Fruit fly (Drosophila melanogaster): ENCODE data around the gene Fie.

Gene Fie

DNA sequence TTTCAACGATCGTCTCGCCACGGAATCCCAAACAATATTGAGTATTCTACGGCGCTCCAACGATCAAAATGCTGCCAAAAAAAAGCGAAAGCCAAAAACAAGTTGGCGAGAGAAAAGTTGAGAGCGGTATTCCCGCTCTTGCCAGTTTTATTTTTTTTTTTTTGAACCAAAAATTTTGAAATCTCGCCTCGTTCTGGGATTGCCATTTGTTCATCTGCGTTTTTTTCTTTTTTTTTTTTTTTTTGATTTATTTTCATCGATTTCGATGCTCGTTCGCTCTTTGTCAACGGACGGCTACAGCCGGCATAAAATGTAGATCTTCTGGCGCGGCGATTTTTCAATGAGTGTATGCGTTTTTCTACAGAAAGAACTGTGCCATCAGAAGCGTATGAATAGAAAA is 41.2 kb downstream of the Fie start:
- TF ChIP-seq EcR (GFP tag; optimal IDR thresholded peaks at IDR 0.05) (no peak), psq (optimal IDR thresholded peaks at IDR 0.05) (no peak), usp (GFP tag; optimal IDR thresholded peaks at IDR 0.05) (no peak), CG8478 (optimal IDR thresholded peaks at IDR 0.05) (no peak)

DNA sequence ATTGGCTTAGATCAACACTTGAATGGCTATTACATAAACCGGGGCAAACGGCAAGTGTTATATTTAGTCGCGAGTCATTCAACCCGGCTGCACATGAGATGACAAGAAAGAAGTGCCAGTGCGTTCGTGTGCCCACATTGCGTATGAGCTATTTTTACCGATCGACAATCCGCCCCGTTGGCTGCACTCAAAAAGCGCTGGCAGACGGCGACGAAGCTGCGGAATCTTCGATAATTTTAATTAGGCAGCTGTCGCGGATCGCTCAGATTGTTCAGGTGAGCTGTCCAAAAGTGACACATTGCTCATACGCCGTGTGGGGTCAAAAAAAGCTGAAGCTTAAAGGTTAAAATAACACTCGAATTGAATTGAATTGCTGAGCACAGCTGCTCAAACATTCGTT is 41.7 kb downstream of the Fie start:
- TF ChIP-seq usp (GFP tag; optimal IDR thresholded peaks at IDR 0.05) (no peak), EcR (GFP tag; optimal IDR thresholded peaks at IDR 0.05) (peak in 1 of 2 experiments; percentile 39), psq (optimal IDR thresholded peaks at IDR 0.05) (no peak)

DNA sequence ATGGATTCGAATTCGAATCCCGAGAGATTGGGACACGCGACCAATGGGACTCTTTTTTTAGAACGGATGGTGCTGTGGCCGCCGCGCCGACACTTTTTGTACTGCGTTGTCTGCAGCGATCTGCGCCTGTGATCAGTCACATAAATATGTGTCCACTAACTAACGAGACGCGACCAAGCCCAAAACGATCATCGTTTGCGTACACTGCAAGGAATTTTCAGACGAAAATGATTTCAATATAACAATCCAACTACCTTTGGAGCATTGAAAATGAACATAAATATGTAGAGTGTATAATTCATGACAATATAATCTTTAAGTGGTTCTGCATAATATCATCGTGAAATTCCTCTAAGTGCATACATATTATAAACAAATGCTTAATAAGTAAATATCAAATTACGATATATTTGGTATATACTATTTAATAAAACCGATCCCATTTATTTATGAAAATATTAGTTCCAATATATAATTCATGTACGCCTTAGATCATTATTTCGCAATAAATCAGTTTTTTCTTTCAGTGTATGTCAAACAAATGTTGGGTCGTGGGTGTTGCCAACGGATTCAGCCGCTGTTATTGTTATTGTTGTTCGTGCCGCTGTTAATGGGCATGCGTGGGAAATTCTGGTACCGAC is 43.3 kb downstream of the Fie start, which contains the start of gene Eip63F-1:
Gene Eip63F-1 (minus strand): TSS at position 51 of the 641 bp plus-strand sequence.
- TF ChIP-seq pan (optimal IDR thresholded peaks at IDR 0.05) (no peak), CG8478 (optimal IDR thresholded peaks at IDR 0.05) (no peak), psq (optimal IDR thresholded peaks at IDR 0.05) (no peak), EcR (GFP tag; optimal IDR thresholded peaks at IDR 0.05) (no peak), usp (GFP tag; optimal IDR thresholded peaks at IDR 0.05) (no peak), Dll (optimal IDR thresholded peaks at IDR 0.05) (no peak)

DNA sequence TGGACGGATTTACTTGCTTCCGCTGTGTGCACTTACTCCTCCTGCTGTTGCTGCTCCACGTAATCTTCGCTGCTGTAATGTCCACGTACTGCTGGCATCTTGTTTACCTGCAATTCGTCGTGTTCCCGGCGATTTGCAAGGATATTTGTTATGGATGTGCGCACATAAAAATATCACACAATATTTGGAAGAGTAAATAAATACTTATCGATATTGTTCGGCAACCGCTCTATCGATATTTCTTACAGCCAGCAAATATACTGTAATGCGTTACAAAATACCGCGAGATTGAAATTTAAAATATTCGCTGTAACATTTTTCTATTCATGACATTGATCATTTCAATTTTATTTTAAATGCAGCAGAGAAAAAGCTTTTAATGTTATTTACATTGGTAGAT is 45.4 kb downstream of the Fie start, which contains the start of gene CG10866:
Gene CG10866 (minus strand): TSS at position 187 of the 400 bp plus-strand sequence.
- TF ChIP-seq pan (optimal IDR thresholded peaks at IDR 0.05): no peak
- TF ChIP-seq EcR (GFP tag; optimal IDR thresholded peaks at IDR 0.05): no peak
- TF ChIP-seq Dll (optimal IDR thresholded peaks at IDR 0.05): no peak
- TF ChIP-seq usp (GFP tag; optimal IDR thresholded peaks at IDR 0.05): no peak
- no peak for TF ChIP-seq psq (optimal IDR thresholded peaks at IDR 0.05)
- no peak for TF ChIP-seq CG8478 (optimal IDR thresholded peaks at IDR 0.05)

DNA sequence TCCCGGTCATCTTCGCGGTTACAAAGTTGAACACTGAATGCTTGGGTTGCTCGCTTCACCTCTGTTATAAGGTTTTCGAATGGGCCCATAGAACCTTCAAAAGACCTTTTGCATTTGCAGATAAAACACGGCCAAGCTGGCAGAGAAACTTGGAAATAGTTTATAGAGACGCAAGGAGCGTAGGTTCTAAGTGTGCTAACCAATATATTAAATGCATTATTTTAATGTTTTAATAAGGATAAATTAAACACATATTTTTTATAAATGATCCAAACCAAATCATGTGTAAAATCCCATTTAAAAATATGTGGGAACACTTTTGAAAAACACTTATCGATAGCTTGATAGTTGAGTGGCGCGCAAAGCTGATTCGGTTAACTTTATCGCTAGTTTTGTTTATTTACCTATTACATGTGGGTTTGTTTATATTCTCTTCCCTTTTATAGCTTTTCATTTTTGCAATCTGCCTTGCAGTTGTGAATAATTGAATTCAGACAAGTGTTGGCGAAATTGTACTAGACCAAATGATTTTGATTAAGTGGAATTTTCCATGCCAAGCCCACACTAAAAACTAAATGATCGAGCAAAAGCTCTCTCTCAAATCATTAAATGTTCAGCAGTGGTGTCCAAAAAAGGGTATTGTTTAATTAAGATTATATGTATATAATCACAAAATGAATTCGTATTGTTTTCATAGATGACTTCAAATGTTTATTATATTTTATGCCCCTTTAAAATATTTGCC is 47.9 kb downstream of the Fie start, which contains the start of gene CG12766:
Gene CG12766 (minus strand): TSS at position 51 of the 745 bp plus-strand sequence.
- TF ChIP-seq CG8478 (optimal IDR thresholded peaks at IDR 0.05) (no peak), psq (optimal IDR thresholded peaks at IDR 0.05) (no peak), pan (optimal IDR thresholded peaks at IDR 0.05) (no peak), EcR (GFP tag; optimal IDR thresholded peaks at IDR 0.05) (no peak), usp (GFP tag; optimal IDR thresholded peaks at IDR 0.05) (no peak), Dll (optimal IDR thresholded peaks at IDR 0.05) (no peak)

DNA sequence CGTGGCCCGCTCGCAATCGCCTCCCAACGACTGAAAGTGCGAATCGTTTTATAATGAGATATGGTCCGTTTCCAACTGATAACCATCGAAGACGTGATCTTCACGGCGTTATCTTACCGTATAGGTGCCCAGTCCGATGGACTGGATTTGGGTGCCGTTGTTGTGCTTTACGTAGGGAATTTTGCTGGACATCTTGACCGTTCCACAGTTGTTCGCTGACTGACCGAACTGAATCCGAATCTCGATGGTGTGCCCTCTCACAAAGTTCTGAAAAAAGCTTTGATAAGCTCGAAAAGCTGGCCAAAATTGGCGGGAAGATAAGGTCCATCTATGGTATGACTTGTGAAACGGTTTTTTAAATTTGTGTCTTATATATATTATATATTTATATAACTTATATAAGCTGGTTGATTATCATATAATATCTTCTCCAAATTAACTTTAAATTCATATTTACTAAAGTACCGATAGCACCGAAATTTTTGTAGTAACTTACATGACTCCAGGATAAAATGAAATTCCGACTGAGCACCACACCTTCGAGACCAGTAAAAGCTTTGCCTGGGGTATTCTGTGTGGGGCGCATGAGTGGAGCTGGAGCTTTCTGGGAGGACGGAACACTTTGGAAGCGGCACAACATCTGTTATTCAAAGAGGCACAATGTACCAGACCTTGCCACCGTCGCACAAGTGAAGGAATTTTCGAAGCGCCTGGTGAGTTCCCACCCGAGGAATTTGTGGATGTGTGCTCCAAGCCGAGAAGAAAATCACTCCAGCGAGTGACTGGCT is 50.1 kb downstream of the Fie start, which contains the start of the genes CG10863 and CG14982:
Gene CG10863 (minus strand): TSS at position 225 of the 788 bp plus-strand sequence.
Gene CG14982 (plus strand): TSS at position 470 of the 788 bp plus-strand sequence.
- no peak for TF ChIP-seq usp (GFP tag; optimal IDR thresholded peaks at IDR 0.05)
- TF ChIP-seq Dll (optimal IDR thresholded peaks at IDR 0.05): no peak
- TF ChIP-seq CG8478 (optimal IDR thresholded peaks at IDR 0.05): no peak
- TF ChIP-seq pan (optimal IDR thresholded peaks at IDR 0.05): no peak
- no peak for TF ChIP-seq psq (optimal IDR thresholded peaks at IDR 0.05)
- TF ChIP-seq EcR (GFP tag; optimal IDR thresholded peaks at IDR 0.05): no peak

All from whole organism.